Fruit fly (Drosophila melanogaster): ENCODE results near the gene CG6689.

Gene CG6689

dm6 chr3R:11200885-11201421, 18.9 kb downstream of the CG6689 start:
- TF ChIP-seq CTCF (optimal IDR thresholded peaks at IDR 0.05): no peak
- no peak for TF ChIP-seq CG8478 (optimal IDR thresholded peaks at IDR 0.05)

dm6 chr3R:11200042-11200884, 19.6 kb downstream of the CG6689 start:
- TF ChIP-seq CTCF (optimal IDR thresholded peaks at IDR 0.05) (no peak), CG8478 (optimal IDR thresholded peaks at IDR 0.05) (no peak)

DNA sequence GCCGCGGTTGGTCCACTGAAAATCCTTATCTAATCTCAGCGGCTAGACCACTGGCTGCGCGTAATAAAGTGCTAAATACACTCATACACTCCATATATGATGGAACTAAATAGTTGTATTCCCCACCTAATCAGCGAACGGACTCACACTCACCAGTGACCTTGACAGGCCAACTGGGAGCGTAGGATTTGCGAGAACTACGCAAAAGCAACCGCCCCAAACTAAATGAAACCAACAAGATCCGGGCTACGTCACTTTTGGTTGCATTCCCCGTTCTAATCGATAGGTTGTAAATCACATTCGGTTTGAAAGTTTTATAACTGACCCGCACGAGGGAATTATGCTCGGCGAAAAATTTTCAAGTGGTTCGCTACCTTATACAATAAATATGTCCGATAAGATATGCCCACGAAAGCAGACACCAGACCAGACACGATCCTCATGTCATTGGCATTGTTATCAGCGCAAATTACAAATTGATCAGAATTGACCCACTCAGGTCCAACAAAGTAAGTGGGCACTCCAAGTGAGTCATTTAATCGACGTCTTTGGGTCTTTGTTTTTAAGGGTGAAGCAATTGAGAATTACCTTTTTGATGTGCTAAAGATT, 20.5 kb downstream of the CG6689 start:
- TF ChIP-seq CTCF (optimal IDR thresholded peaks at IDR 0.05) (no peak), CG8478 (optimal IDR thresholded peaks at IDR 0.05) (no peak)

dm6 chr3R:11198062-11198472, 21.8 kb downstream of the CG6689 start:
- TF ChIP-seq CG8478 (optimal IDR thresholded peaks at IDR 0.05): no peak
- TF ChIP-seq CTCF (optimal IDR thresholded peaks at IDR 0.05): no peak

DNA sequence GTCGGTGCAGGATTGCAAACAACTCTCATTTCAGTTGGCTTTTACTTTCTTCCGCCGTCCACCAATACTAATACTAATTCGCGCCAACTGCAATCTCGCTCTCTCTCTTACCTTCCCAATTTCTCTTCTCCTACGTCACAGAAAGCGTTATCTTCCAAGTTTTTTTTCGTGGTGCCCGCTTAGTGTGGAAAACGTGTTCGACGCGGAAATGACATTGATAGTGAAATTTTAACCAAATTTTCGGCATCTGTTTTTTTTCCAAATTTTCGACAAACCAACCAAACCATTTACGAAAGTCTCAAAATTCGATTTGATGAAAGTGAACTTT, 22.5 kb downstream of the CG6689 start, which contains the start of gene cu:
cu (plus strand) TSS at position 204 of the 328 bp plus-strand sequence.
- no peak for TF ChIP-seq CTCF (optimal IDR thresholded peaks at IDR 0.05)
- TF ChIP-seq CG8478 (optimal IDR thresholded peaks at IDR 0.05): no peak

DNA sequence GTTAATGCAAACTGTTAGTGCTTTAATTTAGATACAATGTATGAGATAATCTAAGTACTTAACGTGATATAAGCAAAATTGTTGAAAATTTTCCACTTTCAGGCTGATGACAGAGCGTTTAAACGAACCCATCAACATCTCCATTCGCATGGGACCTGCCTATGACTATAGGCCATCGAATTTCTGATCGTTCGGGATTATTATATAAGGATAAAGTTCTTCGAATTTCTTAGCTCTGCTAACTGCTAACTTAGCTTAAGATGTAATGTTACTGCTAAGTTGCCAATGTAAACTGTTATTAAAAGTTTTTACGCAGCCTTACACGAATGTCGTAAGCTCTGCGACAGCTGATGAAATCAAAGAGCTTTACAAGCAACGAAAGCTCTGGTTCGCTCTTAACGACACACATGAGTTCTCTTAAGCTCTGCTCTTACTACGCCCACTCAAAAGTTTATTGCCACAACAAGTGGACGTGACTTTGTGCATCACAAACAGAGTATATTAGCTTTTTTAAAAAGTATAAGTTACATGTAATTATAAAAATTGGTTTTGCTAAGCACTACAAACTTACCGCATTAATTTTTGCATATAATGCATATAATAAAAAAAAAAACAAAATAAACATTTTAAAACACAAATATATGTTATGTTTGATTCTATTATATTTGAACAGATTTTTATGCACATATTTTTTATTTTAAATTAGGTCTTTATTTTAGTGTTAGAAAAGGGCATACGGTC, 23.0 kb downstream of the CG6689 start:
- TF ChIP-seq CG8478 (optimal IDR thresholded peaks at IDR 0.05) (no peak), CTCF (optimal IDR thresholded peaks at IDR 0.05) (no peak)

dm6 chr3R:11195792-11196191, 24.1 kb downstream of the CG6689 start, which contains the start of gene CG18577:
TSS of gene CG18577 (plus strand) at chr3R:11196092.
- TF ChIP-seq CTCF (optimal IDR thresholded peaks at IDR 0.05) (no peak), CG8478 (optimal IDR thresholded peaks at IDR 0.05) (no peak)

- TF ChIP-seq CTCF (optimal IDR thresholded peaks at IDR 0.05) (no peak), CG8478 (optimal IDR thresholded peaks at IDR 0.05) (no peak)
These were observed 41.6 kb downstream of the CG6689 start for dm6 chr3R:11178300-11178699.

dm6 chr3R:11177579-11177978, 42.3 kb downstream of the CG6689 start:
- TF ChIP-seq CTCF (optimal IDR thresholded peaks at IDR 0.05) (no peak), CG8478 (optimal IDR thresholded peaks at IDR 0.05) (no peak)

dm6 chr3R:11175777-11176176, 44.1 kb downstream of the CG6689 start:
- TF ChIP-seq CG8478 (optimal IDR thresholded peaks at IDR 0.05) (no peak), CTCF (optimal IDR thresholded peaks at IDR 0.05) (no peak)

dm6 chr3R:11175308-11175707, 44.6 kb downstream of the CG6689 start, which contains the start of the genes Ugt304A1 and Ugt303A1:
TSS of gene Ugt304A1 (minus strand) at chr3R:11175408.
TSS of gene Ugt303A1 (plus strand) at chr3R:11175529.
- TF ChIP-seq CTCF (optimal IDR thresholded peaks at IDR 0.05) (no peak), CG8478 (optimal IDR thresholded peaks at IDR 0.05) (no peak)

dm6 chr3R:11173169-11173506, 46.7 kb downstream of the CG6689 start:
- no peak for TF ChIP-seq CG8478 (optimal IDR thresholded peaks at IDR 0.05)
- TF ChIP-seq CTCF (optimal IDR thresholded peaks at IDR 0.05): no peak

DNA sequence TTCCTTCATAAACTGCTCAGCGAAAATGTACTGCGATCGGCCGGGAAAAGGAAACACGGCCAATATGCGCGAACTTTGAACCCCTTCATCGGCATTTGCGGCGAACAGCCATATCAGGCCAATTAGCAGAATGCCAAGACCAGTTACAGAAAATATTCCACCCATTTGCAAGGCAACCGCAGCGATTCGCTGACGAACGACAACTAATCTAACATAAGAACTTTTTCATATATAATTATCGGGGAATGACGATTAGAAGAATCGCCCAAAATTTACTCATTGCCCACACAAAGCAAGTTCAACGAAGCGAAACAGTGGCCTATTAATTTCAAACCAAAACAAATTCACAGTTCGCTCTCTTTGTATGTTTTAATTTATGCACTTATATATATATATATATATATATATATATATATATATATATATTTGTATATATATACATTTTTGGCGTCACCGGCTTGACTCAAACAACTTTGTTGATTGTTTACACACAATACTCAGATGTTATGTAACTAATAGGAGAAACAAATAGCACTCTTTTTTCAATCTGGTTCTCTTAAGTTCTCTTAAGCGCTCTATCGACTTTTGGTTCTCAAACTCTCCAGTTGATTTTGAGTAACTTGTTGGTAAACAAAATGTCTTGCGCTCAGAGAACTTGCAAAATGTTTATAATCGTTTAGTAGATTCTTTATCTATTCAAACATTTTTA, 47.2 kb downstream of the CG6689 start, which contains the start of gene Ugt35A1:
Ugt35A1 (minus strand) TSS at position 205 of the 709 bp plus-strand sequence.
- no peak for TF ChIP-seq CG8478 (optimal IDR thresholded peaks at IDR 0.05)

dm6 chr3R:11170146-11170545, 49.7 kb downstream of the CG6689 start, which contains the start of gene Ugt35B1:
TSS of gene Ugt35B1 (minus strand) at chr3R:11170246.
- no peak for TF ChIP-seq CG8478 (optimal IDR thresholded peaks at IDR 0.05)
- TF ChIP-seq CTCF (optimal IDR thresholded peaks at IDR 0.05): no peak
